Worm (Caenorhabditis elegans) whole organism, mixed stage, embryonic: ENCODE measurements around the gene W09G12.10.

Experiments used
- blmp-1 ChIP-seq: fragments of 150-350 bp; optimal IDR thresholded peaks from 2 replicates; lab custom pipeline; 2014; ENCODE audit warnings: missing biosample characterization, missing genetic modification characterization
- elt-3 ChIP-seq: fragments of 150-350 bp; optimal IDR thresholded peaks from 2 replicates; lab custom pipeline; 2014; ENCODE audit warnings: missing biosample characterization, missing genetic modification characterization
- hlh-1 ChIP-seq: fragments of 150-350 bp; optimal IDR thresholded peaks from 2 replicates; lab custom pipeline; 2014; ENCODE audit warnings: missing biosample characterization, missing genetic modification reagents, missing genetic modification characterization
- lin-13 ChIP-seq: fragments of 150-350 bp; optimal IDR thresholded peaks from 2 replicates; lab custom pipeline; 2014; ENCODE audit warnings: missing biosample characterization, missing genetic modification characterization
- mab-5 ChIP-seq: fragments of 150-350 bp; optimal IDR thresholded peaks from 2 replicates; lab custom pipeline; 2014; ENCODE audit warnings: missing biosample characterization, missing genetic modification characterization
- mep-1 ChIP-seq: fragments of 150-350 bp; optimal IDR thresholded peaks from 2 replicates; lab custom pipeline; 2017; ENCODE audit warnings: missing biosample characterization, missing genetic modification reagents, missing genetic modification characterization, inconsistent platforms
- mls-2 ChIP-seq: sonication (generic microtip); optimal IDR thresholded peaks from 2 replicates; lab custom pipeline; 2016; ENCODE audit warnings: mild to moderate bottlenecking, missing genetic modification characterization, moderate library complexity, missing compliant biosample characterization
- nhr-237 ChIP-seq: fragments of 150-350 bp; optimal IDR thresholded peaks from 2 replicates; lab custom pipeline; 2014; ENCODE audit warnings: missing biosample characterization, missing genetic modification characterization
- nhr-76 ChIP-seq: sonication (generic microtip); optimal IDR thresholded peaks from 2 replicates; lab custom pipeline; 2017; ENCODE audit warnings: missing biosample characterization, missing genetic modification characterization
- pha-4 ChIP-seq: fragments of 150-350 bp; optimal IDR thresholded peaks from 2 replicates; lab custom pipeline; 2018; ENCODE audit warnings: missing biosample characterization, missing genetic modification reagents, missing genetic modification characterization
- snpc-4 ChIP-seq: fragments of 150-350 bp; optimal IDR thresholded peaks from 2 replicates; lab custom pipeline; 2014; ENCODE audit warnings: missing biosample characterization, missing genetic modification characterization
- unc-39 ChIP-seq: fragments of 150-350 bp; optimal IDR thresholded peaks from 2 replicates; lab custom pipeline; 2014; ENCODE audit warnings: missing biosample characterization, missing genetic modification characterization
- zip-8 ChIP-seq: fragments of 150-350 bp; optimal IDR thresholded peaks from 2 replicates; lab custom pipeline; 2014; ENCODE audit warnings: missing biosample characterization, missing genetic modification characterization
- ztf-11 ChIP-seq: fragments of 150-350 bp; optimal IDR thresholded peaks from 2 replicates; lab custom pipeline; 2014; ENCODE audit warnings: missing biosample characterization, missing genetic modification characterization

- TF ChIP-seq lin-13 (tag; lab: Kevin White, UChicago) = no peak
- no peak for TF ChIP-seq elt-3 (tag; lab: Kevin White, UChicago)
- TF ChIP-seq ztf-11 (tag; lab: Kevin White, UChicago) = no peak
- no peak for TF ChIP-seq nhr-237 (tag; lab: Kevin White, UChicago)
- TF ChIP-seq pha-4 (tag; lab: Kevin White, UChicago) = no peak
- no peak for TF ChIP-seq mep-1
- no peak for TF ChIP-seq mls-2 (tag; lab: Kevin White, UChicago)
- TF ChIP-seq unc-39 (tag; lab: Kevin White, UChicago) = no peak
- TF ChIP-seq nhr-76 (tag; lab: Kevin White, UChicago) = no peak
- TF ChIP-seq hlh-1 (tag; lab: Kevin White, UChicago) = no peak
- TF ChIP-seq mab-5 = no peak
- TF ChIP-seq zip-8 (tag; lab: Kevin White, UChicago) = no peak
- TF ChIP-seq blmp-1 (tag; lab: Kevin White, UChicago) = no peak
- TF ChIP-seq snpc-4 (tag; lab: Kevin White, UChicago) = no peak
Measured at ce11 chrIV:1235785-1236184, 14.7 kb upstream of the W09G12.10 start.
